Fruit fly (Drosophila melanogaster) whole organism, embryonic: ENCODE measurements around the gene Rab8.

Experiments used
- Ada2b ChIP-seq: fragments of 200-800 bp; sonication (Bioruptor generic); IDR thresholded peaks from 2 replicates; pipeline ENCODE4 v1.3.6; 2022; ENCODE audit warnings: missing biosample characterization, missing genetic modification characterization
- CG10979 ChIP-seq: fragments of 200-800 bp; sonication (Bioruptor generic); optimal IDR thresholded peaks from 2 replicates; lab custom pipeline; 2018; ENCODE audit warnings: missing biosample characterization, mild to moderate bottlenecking, missing genetic modification characterization, moderate library complexity
- CG11398 ChIP-seq: fragments of 200-800 bp; sonication (Bioruptor generic); optimal IDR thresholded peaks from 2 replicates; lab custom pipeline; 2016; ENCODE audit warnings: missing biosample characterization, missing genetic modification characterization
- CG13775 ChIP-seq: fragments of 200-800 bp; sonication (Bioruptor generic); optimal IDR thresholded peaks from 3 replicates; lab custom pipeline; 2017; ENCODE audit warnings: missing biosample characterization, mild to moderate bottlenecking, missing genetic modification characterization
- CG13894 ChIP-seq: fragments of 200-800 bp; sonication (Bioruptor generic); optimal IDR thresholded peaks from 3 replicates; lab custom pipeline; 2018; ENCODE audit warnings: missing biosample characterization, mild to moderate bottlenecking, missing genetic modification characterization, moderate library complexity
- CG14965 ChIP-seq: fragments of 200-800 bp; sonication (Bioruptor generic); optimal IDR thresholded peaks from 2 replicates; lab custom pipeline; 2016; ENCODE audit warnings: missing biosample characterization, missing genetic modification characterization, borderline replicate concordance
- CG16863 ChIP-seq: fragments of 200-800 bp; sonication (Bioruptor generic); optimal IDR thresholded peaks from 3 replicates; lab custom pipeline; 2016; ENCODE audit warnings: missing biosample characterization, missing genetic modification characterization
- CG17829 ChIP-seq: fragments of 200-800 bp; optimal IDR thresholded peaks from 2 replicates; lab custom pipeline; 2019; ENCODE audit warnings: missing biosample characterization, mild to moderate bottlenecking, missing genetic modification characterization, moderate library complexity
- CG2116 ChIP-seq: fragments of 200-800 bp; sonication (Bioruptor generic); optimal IDR thresholded peaks from 3 replicates; lab custom pipeline; 2018; ENCODE audit warnings: missing biosample characterization, mild to moderate bottlenecking, missing genetic modification characterization
- CG31365 ChIP-seq: fragments of 200-800 bp; sonication (Bioruptor generic); optimal IDR thresholded peaks from 2 replicates; lab custom pipeline; 2018; ENCODE audit warnings: missing biosample characterization, mild to moderate bottlenecking, missing genetic modification characterization
- CG31441 ChIP-seq: fragments of 200-800 bp; sonication (Bioruptor generic); IDR thresholded peaks from 2 replicates; pipeline ENCODE4 v1.3.6; 2022; ENCODE audit warnings: missing biosample characterization, missing genetic modification characterization
- CG32772 ChIP-seq: fragments of 200-800 bp; sonication (Bioruptor generic); IDR thresholded peaks from 2 replicates; pipeline ENCODE4 v1.3.6; 2022; ENCODE audit warnings: missing biosample characterization, missing genetic modification characterization
- CG3726 ChIP-seq: fragments of 200-800 bp; sonication (Bioruptor generic); IDR thresholded peaks from 3 replicates; pipeline ENCODE4, ENCODE4 v1.3.6; 2022; ENCODE audit warnings: missing biosample characterization, missing genetic modification characterization
- CG6683 ChIP-seq: fragments of 200-800 bp; sonication (Bioruptor generic); optimal IDR thresholded peaks from 2 replicates; lab custom pipeline; 2017; ENCODE audit warnings: missing biosample characterization, mild to moderate bottlenecking, missing genetic modification characterization, missing genetic modification reagents
- CG8478 ChIP-seq: fragments of >200 bp; optimal IDR thresholded peaks from 2 replicates; lab custom pipeline; 2018
- CG9215 ChIP-seq: fragments of 200-800 bp; sonication (Bioruptor generic); IDR thresholded peaks from 2 replicates; pipeline ENCODE4 v1.3.6; 2022; ENCODE audit warnings: missing biosample characterization, missing genetic modification characterization
- CG9817 ChIP-seq: fragments of 200-800 bp; sonication (Bioruptor generic); optimal IDR thresholded peaks from 2 replicates; lab custom pipeline; 2018; ENCODE audit warnings: missing biosample characterization, mild to moderate bottlenecking, missing genetic modification characterization, moderate library complexity
- Camta ChIP-seq: fragments of 200-800 bp; sonication (Bioruptor generic); optimal IDR thresholded peaks from 2 replicates; lab custom pipeline; 2016; ENCODE audit warnings: missing biosample characterization, missing genetic modification characterization
- Dll ChIP-seq: fragments of 200-800 bp; sonication (Bioruptor generic); IDR thresholded peaks from 4 replicates; pipeline ENCODE4 v1.3.6; 2022; ENCODE audit warnings: missing biosample characterization, missing genetic modification characterization; ENCODE audit not compliant: partially characterized antibody
- E2f1 ChIP-seq: fragments of 200-800 bp; sonication (Bioruptor generic); IDR thresholded peaks from 2 replicates; pipeline ENCODE4 v1.3.6; 2022; ENCODE audit warnings: missing biosample characterization, missing genetic modification characterization
- Fer1 ChIP-seq: fragments of 200-800 bp; sonication (Bioruptor generic); optimal IDR thresholded peaks from 2 replicates; lab custom pipeline; 2017; ENCODE audit warnings: missing biosample characterization, mild to moderate bottlenecking, missing genetic modification characterization
- H15 ChIP-seq: fragments of 200-800 bp; sonication (Bioruptor generic); IDR thresholded peaks from 3 replicates; pipeline ENCODE4 v1.3.6; 2022; ENCODE audit warnings: missing biosample characterization, missing genetic modification characterization
- Kr ChIP-seq: fragments of 200-800 bp; sonication (Bioruptor generic); optimal IDR thresholded peaks from 2 replicates; lab custom pipeline; 2017; ENCODE audit warnings: missing biosample characterization, mild to moderate bottlenecking, missing genetic modification characterization
- Lpt ChIP-seq: fragments of >200 bp; optimal IDR thresholded peaks from 2 replicates; lab custom pipeline; 2018; ENCODE audit warnings: missing biosample characterization, missing genetic modification characterization
- Mad ChIP-seq: fragments of 200-800 bp; sonication (Bioruptor generic); optimal IDR thresholded peaks from 2 replicates; lab custom pipeline; 2016; ENCODE audit warnings: missing biosample characterization, missing genetic modification characterization
- Opbp ChIP-seq: fragments of 200-800 bp; sonication (Bioruptor generic); IDR thresholded peaks from 3 replicates; pipeline ENCODE4 v1.3.6; 2022; ENCODE audit warnings: missing biosample characterization, missing genetic modification characterization; ENCODE audit not compliant: partially characterized antibody
- Rx ChIP-seq: fragments of 200-800 bp; sonication (Bioruptor generic); IDR thresholded peaks from 2 replicates; pipeline ENCODE4 v1.3.6; 2022; ENCODE audit warnings: missing biosample characterization, missing genetic modification characterization
- ato ChIP-seq: fragments of 200-800 bp; sonication (Bioruptor generic); IDR thresholded peaks from 2 replicates; pipeline ENCODE4 v1.3.6; 2022; ENCODE audit warnings: missing biosample characterization, missing genetic modification characterization; ENCODE audit not compliant: partially characterized antibody
- bab2 ChIP-seq: fragments of 200-800 bp; sonication (Bioruptor generic); optimal IDR thresholded peaks from 2 replicates; lab custom pipeline; 2016; ENCODE audit warnings: missing biosample characterization, missing genetic modification characterization
- bowl ChIP-seq: fragments of 200-800 bp; sonication (Bioruptor generic); IDR thresholded peaks from 2 replicates; pipeline ENCODE4 v1.3.6; 2022; ENCODE audit warnings: missing biosample characterization, missing genetic modification characterization
- eyg ChIP-seq: fragments of 200-800 bp; sonication (Bioruptor generic); optimal IDR thresholded peaks from 3 replicates; lab custom pipeline; 2016; ENCODE audit warnings: missing biosample characterization, missing genetic modification characterization
- gfzf ChIP-seq: fragments of 200-800 bp; sonication (Bioruptor generic); optimal IDR thresholded peaks from 2 replicates; lab custom pipeline; 2016; ENCODE audit warnings: missing biosample characterization, mild to moderate bottlenecking, missing genetic modification characterization, moderate library complexity
- grn ChIP-seq: fragments of 200-800 bp; sonication (Bioruptor generic); optimal IDR thresholded peaks from 3 replicates; lab custom pipeline; 2017; ENCODE audit warnings: missing biosample characterization, missing genetic modification characterization
- h ChIP-seq: fragments of >200 bp; optimal IDR thresholded peaks from 2 replicates; lab custom pipeline; 2017
- insv ChIP-seq, 2 experiments: fragments of 200-800 bp; sonication (Bioruptor generic); optimal IDR thresholded peaks; 3 replicates each; lab custom pipeline; 2016 to 2018; ENCODE audit warnings: missing biosample characterization in 2 of 2, missing genetic modification characterization in 2 of 2
- ken ChIP-seq: fragments of 200-800 bp; sonication (Bioruptor generic); IDR thresholded peaks from 3 replicates; pipeline ENCODE4 v1.3.6; 2022; ENCODE audit warnings: missing biosample characterization, missing genetic modification characterization
- klu ChIP-seq: fragments of 200-800 bp; sonication (Bioruptor generic); IDR thresholded peaks from 2 replicates; pipeline ENCODE4 v1.3.6; 2022; ENCODE audit warnings: missing biosample characterization, missing genetic modification characterization
- lab ChIP-seq: fragments of 200-800 bp; sonication (Bioruptor generic); optimal IDR thresholded peaks from 3 replicates; lab custom pipeline; 2017; ENCODE audit warnings: missing biosample characterization, missing genetic modification characterization, mild to moderate bottlenecking, moderate library complexity, missing genetic modification reagents
- maf-S ChIP-seq: fragments of 200-800 bp; sonication (Bioruptor generic); optimal IDR thresholded peaks from 2 replicates; lab custom pipeline; 2016; ENCODE audit warnings: missing biosample characterization, missing genetic modification characterization
- org-1 ChIP-seq: fragments of 200-800 bp; sonication (Bioruptor generic); optimal IDR thresholded peaks from 2 replicates; lab custom pipeline; 2017; ENCODE audit warnings: missing biosample characterization, missing genetic modification characterization
- otp ChIP-seq: fragments of 200-800 bp; sonication (Bioruptor generic); IDR thresholded peaks from 3 replicates; pipeline ENCODE4, ENCODE4 v1.3.6; 2022; ENCODE audit warnings: missing biosample characterization, missing genetic modification characterization
- peb ChIP-seq: fragments of 200-800 bp; sonication (Bioruptor generic); IDR thresholded peaks from 2 replicates; pipeline ENCODE4 v1.3.6; 2022; ENCODE audit warnings: missing biosample characterization, missing genetic modification characterization
- rib ChIP-seq: fragments of 200-800 bp; sonication (Bioruptor generic); IDR thresholded peaks from 2 replicates; pipeline ENCODE4 v1.3.6; 2022; ENCODE audit warnings: missing biosample characterization, missing genetic modification characterization
- seq ChIP-seq: fragments of 200-800 bp; sonication (Bioruptor generic); IDR thresholded peaks from 2 replicates; pipeline ENCODE4 v1.3.6; 2022; ENCODE audit warnings: missing biosample characterization, missing genetic modification characterization
- slou ChIP-seq: fragments of 200-800 bp; sonication (Bioruptor generic); optimal IDR thresholded peaks from 3 replicates; lab custom pipeline; 2016; ENCODE audit warnings: missing biosample characterization, missing genetic modification characterization
- stwl ChIP-seq: fragments of 200-800 bp; sonication (Bioruptor generic); optimal IDR thresholded peaks from 3 replicates; lab custom pipeline; 2018; ENCODE audit warnings: missing biosample characterization, mild to moderate bottlenecking, missing genetic modification characterization, moderate library complexity
- ttk ChIP-seq: fragments of 200-800 bp; sonication (Bioruptor generic); IDR thresholded peaks from 2 replicates; pipeline ENCODE4 v2.1.2; 2022; ENCODE audit warnings: missing biosample characterization, missing genetic modification characterization
- usp ChIP-seq: fragments of >200 bp; optimal IDR thresholded peaks from 2 replicates; lab custom pipeline; 2017; ENCODE audit warnings: missing biosample characterization, missing genetic modification characterization
- zfh2 ChIP-seq: fragments of 200-800 bp; sonication (Bioruptor generic); optimal IDR thresholded peaks from 2 replicates; lab custom pipeline; 2016; ENCODE audit warnings: missing biosample characterization, missing genetic modification characterization

Rab8 gene

DNA sequence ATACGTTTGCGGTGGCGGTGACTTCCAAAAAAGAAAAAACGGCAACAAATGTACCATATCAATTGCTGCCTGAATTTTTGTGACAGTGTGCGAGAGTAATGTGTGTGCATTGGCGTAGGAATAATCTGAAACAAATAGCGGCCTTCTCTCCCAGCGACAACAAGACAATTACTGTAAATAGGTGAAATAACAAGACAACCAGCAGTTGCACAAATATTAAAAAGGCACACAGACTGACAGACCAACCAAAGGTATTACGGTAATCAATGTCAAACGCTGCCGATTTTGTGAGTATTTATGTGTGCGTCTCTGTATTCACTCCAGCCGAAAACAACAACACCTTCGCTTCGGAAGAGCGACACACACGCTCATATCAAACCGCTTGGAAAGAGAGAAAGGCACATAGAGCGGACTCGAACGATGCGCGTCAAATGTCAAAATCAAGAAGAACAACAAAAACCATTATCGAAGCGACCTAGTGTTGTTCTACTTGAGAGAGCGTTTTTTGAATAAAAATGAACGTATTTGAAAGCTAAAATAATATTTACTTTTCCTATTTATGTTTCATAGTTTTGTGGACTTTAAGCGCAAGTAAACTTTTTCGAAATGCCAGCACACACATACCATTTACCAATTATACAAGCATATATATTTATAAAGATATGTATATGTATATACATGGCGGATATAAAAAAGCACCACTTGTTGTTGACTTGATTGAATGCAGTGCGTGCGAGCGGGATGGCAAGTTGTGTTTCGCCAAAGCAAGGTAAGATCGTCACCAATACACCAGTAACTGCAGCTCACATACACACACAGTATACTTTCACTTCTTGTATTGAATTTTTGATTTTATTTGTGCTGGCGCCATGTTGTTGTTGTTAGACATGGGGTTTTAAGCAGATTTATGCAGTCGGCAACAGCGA, 36.2 kb upstream of the Rab8 start:
- TF ChIP-seq Kr (GFP tag; lab: Kevin White, UChicago) (peak; percentile 22), CG32772 (GFP tag; lab: Robert Waterston, UW) (no peak), H15 (GFP tag; lab: Robert Waterston, UW) (peak; percentile 65; the same call in 2 of the 3 replicates), E2f1 (GFP tag; lab: Robert Waterston, UW) (peak; percentile 57; the same call in 1 of the 2 replicates), stwl (tag; lab: Kevin White, UChicago) (peak; percentile 26), CG6683 (GFP tag; lab: Kevin White, UChicago) (peak; percentile 65), CG9215 (no peak), CG13775 (GFP tag; lab: Kevin White, UChicago) (peak; percentile 37), h (lab: Kevin White, UChicago) (no peak), CG13894 (tag; lab: Kevin White, UChicago) (peak; percentile 10), CG10979 (tag; lab: Kevin White, UChicago) (peak; percentile 22), Ada2b (peak; percentile 21; the same call in 1 of the 2 replicates), CG31365 (tag; lab: Kevin White, UChicago) (peak; percentile 55), ato (no peak), otp (peak; percentile 82), insv (GFP tag; optimal IDR thresholded peaks at IDR 0.05; lab: Kevin White, UChicago) (peak in 1 of 2 experiments; percentile 43), CG17829 (tag; lab: Kevin White, UChicago) (peak; percentile 20), CG11398 (GFP tag; lab: Kevin White, UChicago) (peak; percentile 81), CG8478 (lab: Kevin White, UChicago) (no peak), Mad (peak; percentile 47), zfh2 (GFP tag; lab: Kevin White, UChicago) (no peak), CG9817 (tag; lab: Kevin White, UChicago) (peak; percentile 42), usp (GFP tag; lab: Kevin White, UChicago) (no peak), Opbp (GFP tag; lab: Robert Waterston, UW) (no peak), maf-S (GFP tag; lab: Kevin White, UChicago) (peak; percentile 53), org-1 (GFP tag; lab: Kevin White, UChicago) (peak; percentile 76), CG31441 (GFP tag; lab: Robert Waterston, UW) (peak; percentile 27; the same call in 1 of the 2 replicates), Fer1 (GFP tag; lab: Kevin White, UChicago) (peak; percentile 78), eyg (GFP tag; lab: Kevin White, UChicago) (peak; percentile 72), ttk (GFP tag; lab: Robert Waterston, UW) (no peak; the same call in 1 of the 2 replicates), bowl (peak; percentile 17; the same call in 1 of the 2 replicates), slou (GFP tag; lab: Kevin White, UChicago) (peak; percentile 40), CG14965 (peak; percentile 74), seq (GFP tag; lab: Robert Waterston, UW) (peak; percentile 68; the same call in 1 of the 2 replicates), gfzf (GFP tag; lab: Kevin White, UChicago) (no peak), bab2 (GFP tag; lab: Kevin White, UChicago) (peak; percentile 78), peb (GFP tag; lab: Robert Waterston, UW) (peak; percentile 74), Rx (GFP tag; lab: Robert Waterston, UW) (no peak), CG3726 (GFP tag; lab: Robert Waterston, UW) (no peak; the same call in 2 of the 3 replicates), ken (GFP tag; lab: Robert Waterston, UW) (peak; percentile 68; the same call in 2 of the 3 replicates), Camta (GFP tag; lab: Kevin White, UChicago) (peak; percentile 52), lab (GFP tag; lab: Kevin White, UChicago) (peak; percentile 92), grn (GFP tag; lab: Kevin White, UChicago) (peak; percentile 12), rib (0 out of 2 replicates have a peak, but pooled peaks have one; percentile 22), Dll (no peak), CG2116 (GFP tag; lab: Kevin White, UChicago) (peak; percentile 8), CG16863 (peak; percentile 62), Lpt (no peak), klu (GFP tag; lab: Robert Waterston, UW) (no peak)
